Fruit fly (Drosophila melanogaster) whole organism, embryonic: ENCODE data around the gene Acp26Aa.
A peak's percentile ranks its signal among the peaks of the same experiment; 100 is the strongest.

ENCODE experiments used
- Adf1 ChIP-seq: fragments of 200-800 bp; sonication (Bioruptor generic); IDR thresholded peaks from 2 replicates; pipeline ENCODE4 v1.3.6; 2022; ENCODE audit warnings: missing biosample characterization, missing genetic modification characterization
- Antp ChIP-seq: fragments of 200-800 bp; sonication (Bioruptor generic); optimal IDR thresholded peaks from 3 replicates; lab custom pipeline; 2016; ENCODE audit warnings: missing biosample characterization, missing genetic modification characterization
- C15 ChIP-seq: fragments of 200-800 bp; sonication (Bioruptor generic); IDR thresholded peaks from 3 replicates; pipeline ENCODE4 v1.3.6; 2022; ENCODE audit warnings: missing biosample characterization, missing genetic modification characterization
- CG10543 ChIP-seq: fragments of 200-800 bp; sonication (Bioruptor generic); optimal IDR thresholded peaks from 3 replicates; lab custom pipeline; 2017; ENCODE audit warnings: missing biosample characterization, mild to moderate bottlenecking, missing genetic modification characterization, moderate library complexity
- CG10654 ChIP-seq: fragments of 200-800 bp; sonication (Bioruptor generic); optimal IDR thresholded peaks from 2 replicates; lab custom pipeline; 2016; ENCODE audit warnings: missing biosample characterization, missing genetic modification characterization
- CG11398 ChIP-seq: fragments of 200-800 bp; sonication (Bioruptor generic); optimal IDR thresholded peaks from 2 replicates; lab custom pipeline; 2016; ENCODE audit warnings: missing biosample characterization, missing genetic modification characterization
- CG11504 ChIP-seq: fragments of 200-800 bp; sonication (Bioruptor generic); optimal IDR thresholded peaks from 3 replicates; lab custom pipeline; 2019; ENCODE audit warnings: missing biosample characterization, mild to moderate bottlenecking, missing genetic modification characterization, moderate library complexity
- CG17829 ChIP-seq: fragments of 200-800 bp; optimal IDR thresholded peaks from 2 replicates; lab custom pipeline; 2019; ENCODE audit warnings: missing biosample characterization, mild to moderate bottlenecking, missing genetic modification characterization, moderate library complexity
- CG31224 ChIP-seq: fragments of 200-800 bp; sonication (Bioruptor generic); IDR thresholded peaks from 2 replicates; pipeline ENCODE4 v1.3.6; 2022; ENCODE audit warnings: missing biosample characterization, missing genetic modification characterization
- CG31365 ChIP-seq: fragments of 200-800 bp; sonication (Bioruptor generic); optimal IDR thresholded peaks from 2 replicates; lab custom pipeline; 2018; ENCODE audit warnings: missing biosample characterization, mild to moderate bottlenecking, missing genetic modification characterization
- CG32772 ChIP-seq: fragments of 200-800 bp; sonication (Bioruptor generic); IDR thresholded peaks from 2 replicates; pipeline ENCODE4 v1.3.6; 2022; ENCODE audit warnings: missing biosample characterization, missing genetic modification characterization
- CG4282 ChIP-seq: fragments of 200-800 bp; sonication (Bioruptor generic); optimal IDR thresholded peaks from 2 replicates; lab custom pipeline; 2016; ENCODE audit warnings: missing biosample characterization, missing genetic modification characterization
- CG5953 ChIP-seq: fragments of 200-800 bp; sonication (Bioruptor generic); IDR thresholded peaks from 2 replicates; pipeline ENCODE4 v1.3.6; 2022; ENCODE audit warnings: missing biosample characterization, missing genetic modification characterization
- CG9797 ChIP-seq: fragments of 200-800 bp; sonication (Bioruptor generic); optimal IDR thresholded peaks from 3 replicates; lab custom pipeline; 2018; ENCODE audit warnings: missing biosample characterization, mild to moderate bottlenecking, missing genetic modification characterization
- ERR ChIP-seq: fragments of 200-800 bp; sonication (Bioruptor generic); optimal IDR thresholded peaks from 2 replicates; lab custom pipeline; 2016; ENCODE audit warnings: missing biosample characterization, missing genetic modification characterization
- Elba2 ChIP-seq: fragments of 200-800 bp; sonication (Bioruptor generic); optimal IDR thresholded peaks from 3 replicates; lab custom pipeline; 2016; ENCODE audit warnings: missing biosample characterization, missing genetic modification characterization
- Fer3 ChIP-seq: fragments of 200-800 bp; sonication (Bioruptor generic); optimal IDR thresholded peaks from 2 replicates; lab custom pipeline; 2018; ENCODE audit warnings: missing biosample characterization, mild to moderate bottlenecking, missing genetic modification characterization, moderate library complexity
- HLH4C ChIP-seq: fragments of 200-800 bp; sonication (Bioruptor generic); IDR thresholded peaks from 3 replicates; pipeline ENCODE4 v1.3.6; 2022; ENCODE audit warnings: missing biosample characterization, missing genetic modification characterization; ENCODE audit not compliant: partially characterized antibody
- Hand ChIP-seq: fragments of 200-800 bp; sonication (Bioruptor generic); optimal IDR thresholded peaks from 2 replicates; lab custom pipeline; 2017; ENCODE audit warnings: mild to moderate bottlenecking, missing biosample characterization, missing genetic modification reagents, missing genetic modification characterization
- Hmx ChIP-seq: fragments of 200-800 bp; sonication (Bioruptor generic); optimal IDR thresholded peaks from 2 replicates; lab custom pipeline; 2016; ENCODE audit warnings: missing biosample characterization, missing genetic modification characterization
- Hr3 ChIP-seq: fragments of 200-800 bp; sonication (Bioruptor generic); optimal IDR thresholded peaks from 3 replicates; lab custom pipeline; 2016; ENCODE audit warnings: missing biosample characterization, missing genetic modification characterization
- Hr51 ChIP-seq, 2 experiments: fragments of 200-800 bp; sonication (Bioruptor generic); optimal IDR thresholded peaks; 2 replicates in 1 of 2; 3 replicates in 1 of 2; lab custom pipeline; 2016 to 2018; ENCODE audit warnings: missing biosample characterization in 2 of 2, missing genetic modification characterization in 2 of 2, mild to moderate bottlenecking in 1 of 2, moderate library complexity in 1 of 2
- Hsf ChIP-seq: fragments of 200-800 bp; sonication (Bioruptor generic); optimal IDR thresholded peaks from 3 replicates; lab custom pipeline; 2016; ENCODE audit warnings: missing biosample characterization, missing genetic modification characterization
- Jarid2 ChIP-seq: fragments of 200-800 bp; sonication (Bioruptor generic); optimal IDR thresholded peaks from 3 replicates; lab custom pipeline; 2017; ENCODE audit warnings: mild to moderate bottlenecking, missing biosample characterization, missing genetic modification reagents, missing genetic modification characterization
- Med ChIP-seq: fragments of 200-800 bp; sonication (Bioruptor generic); peaks from one replicate; lab custom pipeline; 2016; ENCODE audit warnings: missing biosample characterization, missing genetic modification characterization, mild to moderate bottlenecking, inconsistent platforms, moderate library complexity
- Sox102F ChIP-seq: fragments of 200-800 bp; sonication (Bioruptor generic); optimal IDR thresholded peaks from 2 replicates; lab custom pipeline; 2018; ENCODE audit warnings: missing biosample characterization, mild to moderate bottlenecking, missing genetic modification characterization, moderate library complexity
- YL-1 ChIP-seq: fragments of 200-800 bp; sonication (Bioruptor generic); optimal IDR thresholded peaks from 3 replicates; lab custom pipeline; 2017; ENCODE audit warnings: missing biosample characterization, mild to moderate bottlenecking, missing genetic modification characterization
- ac ChIP-seq: fragments of 200-800 bp; sonication (Bioruptor generic); optimal IDR thresholded peaks from 3 replicates; lab custom pipeline; 2017; ENCODE audit warnings: missing biosample characterization, mild to moderate bottlenecking, missing genetic modification characterization
- bigmax ChIP-seq: fragments of 200-800 bp; sonication (Bioruptor generic); optimal IDR thresholded peaks from 2 replicates; lab custom pipeline; 2018; ENCODE audit warnings: missing biosample characterization, mild to moderate bottlenecking, missing genetic modification characterization
- br ChIP-seq: fragments of >200 bp; optimal IDR thresholded peaks from 2 replicates; lab custom pipeline; 2017
- ci ChIP-seq: fragments of 200-800 bp; sonication (Bioruptor generic); IDR thresholded peaks from 3 replicates; pipeline ENCODE4 v1.3.6; 2022; ENCODE audit warnings: missing biosample characterization, missing genetic modification characterization
- corto ChIP-seq: fragments of 200-800 bp; sonication (Bioruptor generic); optimal IDR thresholded peaks from 2 replicates; lab custom pipeline; 2016; ENCODE audit warnings: missing biosample characterization, mild to moderate bottlenecking, missing genetic modification characterization, moderate library complexity
- croc ChIP-seq: fragments of 200-800 bp; sonication (Bioruptor generic); conservative IDR thresholded peaks from 3 replicates; pipeline ENCODE4 v1.3.6; 2022; ENCODE audit warnings: missing biosample characterization, missing genetic modification characterization
- dimm ChIP-seq: fragments of 200-800 bp; sonication (Bioruptor generic); IDR thresholded peaks from 2 replicates; pipeline ENCODE4 v1.3.6; 2022; ENCODE audit warnings: missing biosample characterization, missing genetic modification characterization
- dysf ChIP-seq: fragments of 200-800 bp; sonication (Bioruptor generic); IDR thresholded peaks from 3 replicates; pipeline ENCODE4 v1.3.6; 2022; ENCODE audit warnings: missing biosample characterization, missing genetic modification characterization
- eve ChIP-seq, 2 experiments: fragments of >200 bp; optimal IDR thresholded peaks; 2 replicates each; lab custom pipeline; 2017; ENCODE audit warnings: missing biosample characterization in 2 of 2, missing genetic modification characterization in 2 of 2
- eyg ChIP-seq: fragments of 200-800 bp; sonication (Bioruptor generic); optimal IDR thresholded peaks from 3 replicates; lab custom pipeline; 2016; ENCODE audit warnings: missing biosample characterization, missing genetic modification characterization
- fd96Cb ChIP-seq: fragments of 200-800 bp; sonication (Bioruptor generic); optimal IDR thresholded peaks from 2 replicates; lab custom pipeline; 2018; ENCODE audit warnings: missing biosample characterization, mild to moderate bottlenecking, missing genetic modification characterization, moderate library complexity
- gcm ChIP-seq: fragments of 200-800 bp; sonication (Bioruptor generic); optimal IDR thresholded peaks from 2 replicates; lab custom pipeline; 2019; ENCODE audit warnings: missing biosample characterization, mild to moderate bottlenecking, missing genetic modification characterization, moderate library complexity
- her ChIP-seq: fragments of 200-800 bp; sonication (Bioruptor generic); optimal IDR thresholded peaks from 2 replicates; lab custom pipeline; 2016; ENCODE audit warnings: missing biosample characterization, missing genetic modification characterization
- nerfin-1 ChIP-seq: fragments of 200-800 bp; sonication (Bioruptor generic); optimal IDR thresholded peaks from 3 replicates; lab custom pipeline; 2019; ENCODE audit warnings: missing biosample characterization, mild to moderate bottlenecking, missing genetic modification characterization, moderate library complexity
- oc ChIP-seq: fragments of 200-800 bp; sonication (Bioruptor generic); optimal IDR thresholded peaks from 2 replicates; lab custom pipeline; 2018; ENCODE audit warnings: missing biosample characterization, mild to moderate bottlenecking, missing genetic modification characterization, moderate library complexity
- onecut ChIP-seq: fragments of 200-800 bp; sonication (Bioruptor generic); IDR thresholded peaks from 2 replicates; pipeline ENCODE4 v1.3.6; 2022; ENCODE audit warnings: missing biosample characterization, missing genetic modification characterization
- pb ChIP-seq: fragments of 200-800 bp; sonication (Bioruptor generic); optimal IDR thresholded peaks from 3 replicates; lab custom pipeline; 2016; ENCODE audit warnings: missing biosample characterization, missing genetic modification characterization
- slbo ChIP-seq: fragments of 200-800 bp; sonication (Bioruptor generic); IDR thresholded peaks from 2 replicates; pipeline ENCODE4 v1.3.6; 2022; ENCODE audit warnings: missing biosample characterization, missing genetic modification characterization
- sob ChIP-seq: fragments of 200-800 bp; sonication (Bioruptor generic); IDR thresholded peaks from 2 replicates; pipeline ENCODE4 v1.3.6; 2022; ENCODE audit warnings: missing biosample characterization, missing genetic modification characterization
- unc-4 ChIP-seq: fragments of 200-800 bp; sonication (Bioruptor generic); IDR thresholded peaks from 2 replicates; pipeline ENCODE4 v1.3.6; 2022; ENCODE audit warnings: missing biosample characterization, missing genetic modification characterization; ENCODE audit not compliant: partially characterized antibody
- zfh1 ChIP-seq: fragments of 200-800 bp; sonication (Bioruptor generic); IDR thresholded peaks from 3 replicates; pipeline ENCODE4 v1.3.6; 2022; ENCODE audit warnings: missing biosample characterization, missing genetic modification characterization

The Acp26Aa gene

DNA sequence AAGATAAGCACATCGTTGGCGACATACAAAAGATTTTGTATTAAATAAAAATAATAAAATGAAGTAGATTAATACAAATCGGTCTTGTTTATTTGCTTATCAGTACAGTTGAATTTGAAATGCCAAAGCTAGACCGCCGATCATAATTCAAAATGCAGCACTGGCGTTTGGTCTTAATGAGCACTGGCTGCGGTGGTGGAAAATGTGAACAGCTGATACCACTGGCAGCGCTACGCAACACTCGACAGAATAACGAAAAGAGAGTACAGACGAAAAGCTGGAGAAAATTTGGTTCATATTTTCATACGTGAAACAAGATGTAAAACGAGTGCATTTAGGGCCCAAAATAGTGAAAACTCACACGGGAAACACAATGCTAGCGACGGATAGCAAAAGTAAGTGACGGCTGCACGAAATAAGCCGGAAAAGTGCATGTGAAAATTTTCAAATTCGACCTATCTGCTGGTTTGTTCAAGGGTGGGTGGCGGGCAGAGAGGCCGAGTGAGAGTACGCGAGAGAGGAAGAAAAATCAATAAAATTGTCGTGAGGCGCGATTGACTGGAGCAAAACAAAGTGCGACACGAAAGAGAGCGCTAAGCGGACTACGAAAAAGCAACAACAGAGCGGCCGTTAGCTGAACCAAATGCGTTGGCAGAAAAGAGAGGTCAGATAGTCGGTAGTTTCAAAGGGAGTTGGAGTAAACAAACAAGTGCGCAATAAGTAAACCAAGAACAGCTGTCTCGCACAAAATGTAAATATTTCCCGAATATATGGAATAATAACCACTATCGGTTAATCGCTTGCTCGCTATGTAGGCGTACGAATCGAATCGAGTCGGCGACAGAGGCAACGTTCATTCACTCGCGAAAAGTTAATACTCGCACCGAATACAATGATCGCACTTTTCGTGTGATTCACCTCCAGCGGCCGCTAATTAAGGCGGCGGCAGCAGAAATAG is 13.5 kb upstream of the Acp26Aa start, which contains the start of gene bchs (continued):
- TF ChIP-seq Hsf (GFP tag; lab: Kevin White, UChicago) (peak; percentile 78), slbo (GFP tag; lab: Robert Waterston, UW) (peak; percentile 51; the same call in 1 of the 2 replicates), Sox102F (peak; percentile 81), CG31224 (GFP tag; lab: Robert Waterston, UW) (peak; percentile 54), onecut (peak; percentile 100), CG10654 (GFP tag; lab: Kevin White, UChicago) (peak; percentile 79), YL-1 (GFP tag; lab: Kevin White, UChicago) (peak; percentile 95), CG4282 (GFP tag; lab: Kevin White, UChicago) (peak; percentile 57), HLH4C (GFP tag; lab: Robert Waterston, UW) (no peak), CG9797 (GFP tag; lab: Kevin White, UChicago) (peak; percentile 17), Jarid2 (peak; percentile 79), bigmax (GFP tag; lab: Kevin White, UChicago) (peak; percentile 77), Hr3 (GFP tag; lab: Kevin White, UChicago) (peak; percentile 12), Hmx (GFP tag; lab: Kevin White, UChicago) (no peak), CG11504 (tag; lab: Kevin White, UChicago) (no peak), Hr51 (GFP tag; optimal IDR thresholded peaks at IDR 0.05; lab: Kevin White, UChicago) (peak in 1 of 2 experiments; percentile 72), CG32772 (GFP tag; lab: Robert Waterston, UW) (no peak), eve (GFP tag; optimal IDR thresholded peaks at IDR 0.05; lab: Kevin White, UChicago) (no peak), corto (GFP tag; lab: Kevin White, UChicago) (no peak), croc (GFP tag; lab: Robert Waterston, UW) (peak; percentile 27; the same call in 1 of the 3 replicates), ERR (GFP tag; lab: Kevin White, UChicago) (peak; percentile 75), Adf1 (peak; percentile 76), CG5953 (GFP tag; lab: Robert Waterston, UW) (peak; percentile 80), fd96Cb (tag; lab: Kevin White, UChicago) (peak; percentile 44), eyg (GFP tag; lab: Kevin White, UChicago) (peak; percentile 85), CG17829 (tag; lab: Kevin White, UChicago) (peak; percentile 51), Fer3 (tag; lab: Kevin White, UChicago) (peak; percentile 88), Antp (GFP tag; lab: Kevin White, UChicago) (peak; percentile 67), sob (peak; percentile 84), ac (GFP tag; lab: Kevin White, UChicago) (peak; percentile 96), dysf (GFP tag; lab: Robert Waterston, UW) (peak; percentile 57; the same call in 1 of the 3 replicates), dimm (GFP tag; lab: Robert Waterston, UW) (peak; percentile 33; the same call in 1 of the 2 replicates), CG31365 (peak; percentile 89), gcm (peak; percentile 87), Med (GFP tag; lab: Kevin White, UChicago) (peak; percentile 99), unc-4 (GFP tag; lab: Robert Waterston, UW) (peak; percentile 18; the same call in 1 of the 2 replicates), br (lab: Kevin White, UChicago) (no peak), nerfin-1 (peak; percentile 86), pb (GFP tag; lab: Kevin White, UChicago) (peak; percentile 84), Hand (GFP tag; lab: Kevin White, UChicago) (peak; percentile 89), zfh1 (GFP tag; lab: Robert Waterston, UW) (peak; percentile 84), CG10543 (peak; percentile 96), Elba2 (peak; percentile 92), C15 (GFP tag; lab: Robert Waterston, UW) (peak; percentile 57; the same call in 1 of the 3 replicates), oc (tag; lab: Kevin White, UChicago) (peak; percentile 90), CG11398 (GFP tag; lab: Kevin White, UChicago) (peak; percentile 91), ci (GFP tag; lab: Robert Waterston, UW) (peak; percentile 97), her (GFP tag; lab: Kevin White, UChicago) (peak; percentile 90)
